Worm (Caenorhabditis elegans) whole organism, late embryonic: ENCODE results near the gene cyp-34A6.

Source experiments
- T23F11.4 ChIP-seq: fragments of 200-800 bp; sonication (Bioruptor generic); optimal IDR thresholded peaks from 2 replicates; lab custom pipeline; 2018; ENCODE audit warnings: mild to moderate bottlenecking, missing genetic modification characterization, missing compliant biosample characterization
- ahr-1 ChIP-seq: sonication (generic microtip); optimal IDR thresholded peaks from 2 replicates; lab custom pipeline; 2016; ENCODE audit warnings: missing genetic modification characterization, missing compliant biosample characterization
- ama-1 ChIP-seq: fragments of 150-350 bp; optimal IDR thresholded peaks from 2 replicates; lab custom pipeline; 2014
- ceh-14 ChIP-seq: sonication (generic microtip); optimal IDR thresholded peaks from 2 replicates; lab custom pipeline; 2016; ENCODE audit warnings: missing genotype, missing genetic modification characterization, missing compliant biosample characterization
- ceh-18 ChIP-seq: sonication (generic microtip); optimal IDR thresholded peaks from 2 replicates; lab custom pipeline; 2016; ENCODE audit warnings: missing genetic modification characterization, missing compliant biosample characterization
- ceh-19 ChIP-seq: fragments of 200-800 bp; sonication (Bioruptor generic); optimal IDR thresholded peaks from 2 replicates; lab custom pipeline; 2018; ENCODE audit warnings: mild to moderate bottlenecking, missing genetic modification characterization, missing compliant biosample characterization
- ceh-30 ChIP-seq: fragments of 150-350 bp; optimal IDR thresholded peaks from 2 replicates; lab custom pipeline; 2014; ENCODE audit warnings: missing biosample characterization, missing genetic modification characterization
- ceh-34 ChIP-seq: sonication (generic microtip); optimal IDR thresholded peaks from 2 replicates; lab custom pipeline; 2016; ENCODE audit warnings: mild to moderate bottlenecking, missing genetic modification characterization, missing compliant biosample characterization
- ceh-48 ChIP-seq: sonication (generic microtip); optimal IDR thresholded peaks from 2 replicates; lab custom pipeline; 2016; ENCODE audit warnings: missing genetic modification characterization, inconsistent platforms, missing compliant biosample characterization
- che-1 ChIP-seq: sonication (generic microtip); optimal IDR thresholded peaks from 2 replicates; lab custom pipeline; 2016; ENCODE audit warnings: mild to moderate bottlenecking, missing genetic modification characterization, missing compliant biosample characterization
- dmd-4 ChIP-seq: sonication (generic microtip); optimal IDR thresholded peaks from 2 replicates; lab custom pipeline; 2016; ENCODE audit warnings: borderline replicate concordance, missing genetic modification characterization, missing compliant biosample characterization
- dve-1 ChIP-seq: sonication (generic microtip); optimal IDR thresholded peaks from 2 replicates; lab custom pipeline; 2017; ENCODE audit warnings: antibody characterized with exemption, mild to moderate bottlenecking, missing genetic modification characterization, missing compliant biosample characterization
- elt-2 ChIP-seq: sonication (generic microtip); optimal IDR thresholded peaks from 2 replicates; lab custom pipeline; 2016; ENCODE audit warnings: missing genetic modification reagents, missing genetic modification characterization, missing compliant biosample characterization
- eyg-1 ChIP-seq: sonication (generic microtip); optimal IDR thresholded peaks from 2 replicates; lab custom pipeline; 2016; ENCODE audit warnings: missing genotype, missing genetic modification characterization, missing compliant biosample characterization
- fkh-6 ChIP-seq: sonication (generic microtip); optimal IDR thresholded peaks from 2 replicates; lab custom pipeline; 2016; ENCODE audit warnings: missing genetic modification characterization, missing compliant biosample characterization
- gmeb-2 ChIP-seq: sonication (generic microtip); optimal IDR thresholded peaks from 2 replicates; lab custom pipeline; 2016; ENCODE audit warnings: missing genetic modification characterization, inconsistent platforms, missing compliant biosample characterization
- hlh-15 ChIP-seq: sonication (generic microtip); optimal IDR thresholded peaks from 2 replicates; lab custom pipeline; 2016; ENCODE audit warnings: missing genetic modification characterization, missing compliant biosample characterization
- hlh-30 ChIP-seq: sonication (generic microtip); optimal IDR thresholded peaks from 2 replicates; lab custom pipeline; 2017; ENCODE audit warnings: antibody characterized with exemption, missing genetic modification characterization, missing compliant biosample characterization; ENCODE audit not compliant: insufficient read depth
- madf-2 ChIP-seq: sonication (generic microtip); optimal IDR thresholded peaks from 2 replicates; lab custom pipeline; 2017; ENCODE audit warnings: missing genetic modification characterization, missing compliant biosample characterization
- mec-3 ChIP-seq: sonication (generic microtip); optimal IDR thresholded peaks from 2 replicates; lab custom pipeline; 2016; ENCODE audit warnings: borderline replicate concordance, missing genetic modification characterization, missing compliant biosample characterization
- nfya-1 ChIP-seq: sonication (generic microtip); optimal IDR thresholded peaks from 2 replicates; lab custom pipeline; 2017; ENCODE audit warnings: missing genetic modification characterization, mild to moderate bottlenecking, missing compliant biosample characterization, antibody characterized with exemption, moderate library complexity
- nhr-11 ChIP-seq: fragments of 150-350 bp; optimal IDR thresholded peaks from 2 replicates; lab custom pipeline; 2014; ENCODE audit warnings: missing biosample characterization, missing genetic modification characterization
- nhr-232 ChIP-seq: sonication (generic microtip); optimal IDR thresholded peaks from 2 replicates; lab custom pipeline; 2016; ENCODE audit warnings: missing genetic modification characterization, missing compliant biosample characterization
- npax-4 ChIP-seq: sonication (generic microtip); optimal IDR thresholded peaks from 2 replicates; lab custom pipeline; 2016; ENCODE audit warnings: missing genetic modification characterization, missing compliant biosample characterization
- ref-2 ChIP-seq: sonication (generic microtip); optimal IDR thresholded peaks from 2 replicates; lab custom pipeline; 2016; ENCODE audit warnings: missing genetic modification characterization, missing compliant biosample characterization
- rnt-1 ChIP-seq: sonication (generic microtip); optimal IDR thresholded peaks from 2 replicates; lab custom pipeline; 2016; ENCODE audit warnings: missing genetic modification characterization, missing compliant biosample characterization
- sox-4 ChIP-seq: sonication (generic microtip); optimal IDR thresholded peaks from 2 replicates; lab custom pipeline; 2017; ENCODE audit warnings: mild to moderate bottlenecking, missing genetic modification characterization, inconsistent platforms, missing compliant biosample characterization
- tbx-7 ChIP-seq: sonication (generic microtip); optimal IDR thresholded peaks from 2 replicates; lab custom pipeline; 2016; ENCODE audit warnings: missing genotype, missing genetic modification characterization, missing compliant biosample characterization
- ttx-3 ChIP-seq: sonication (generic microtip); optimal IDR thresholded peaks from 2 replicates; lab custom pipeline; 2016; ENCODE audit warnings: missing genetic modification reagents, missing genetic modification characterization, missing compliant biosample characterization
- unc-3 ChIP-seq, 2 experiments: fragments of 200-800 bp in 1 of 2; sonication (Bioruptor generic) in 1 of 2; sonication (generic microtip) in 1 of 2; conservative IDR thresholded peaks in 1 of 2; optimal IDR thresholded peaks in 1 of 2; 2 replicates each; pipeline versions ENCODE4 v1.3.6 to Lab custom; 2016 to 2022; ENCODE audit warnings: missing compliant biosample characterization in 2 of 2, missing genetic modification characterization in 2 of 2, missing genetic modification reagents in 1 of 2
- unc-55 ChIP-seq: sonication (generic microtip); optimal IDR thresholded peaks from 2 replicates; lab custom pipeline; 2017; ENCODE audit warnings: missing biosample characterization, missing genetic modification reagents, missing genetic modification characterization
- unc-86 ChIP-seq: sonication (generic microtip); optimal IDR thresholded peaks from 2 replicates; lab custom pipeline; 2016; ENCODE audit warnings: missing genetic modification characterization, missing compliant biosample characterization

cyp-34A6 gene

DNA sequence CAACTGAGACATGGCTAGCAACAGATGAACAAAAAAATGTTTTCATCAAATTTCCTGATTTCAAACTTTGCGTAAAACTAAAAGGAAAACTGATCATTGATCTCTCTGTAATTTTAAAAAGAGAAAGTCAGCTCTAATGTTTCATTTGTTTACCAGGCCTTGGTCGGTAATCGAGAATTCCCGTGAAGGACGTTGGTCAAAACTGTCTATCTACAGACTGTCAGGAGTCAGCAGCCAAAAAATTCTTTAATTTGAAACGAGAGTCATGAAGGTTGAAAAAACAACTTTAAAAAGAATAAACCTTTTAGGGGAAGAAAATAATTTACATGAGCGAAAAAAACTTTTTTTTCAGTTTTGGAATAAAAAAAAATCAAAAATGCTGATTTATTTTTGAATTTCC lies 24.0 kb upstream of the cyp-34A6 start:
- TF ChIP-seq rnt-1 (tag; lab: Kevin White, UChicago) (no peak), hlh-15 (tag; lab: Kevin White, UChicago) (no peak), mec-3 (tag; lab: Kevin White, UChicago) (no peak), nfya-1 (tag; lab: Kevin White, UChicago) (no peak), ref-2 (no peak), T23F11.4 (GFP tag; lab: Kevin White, UChicago) (no peak), unc-86 (tag; lab: Kevin White, UChicago) (no peak), sox-4 (tag; lab: Kevin White, UChicago) (no peak), tbx-7 (tag; lab: Kevin White, UChicago) (no peak), nhr-11 (tag; lab: Kevin White, UChicago) (no peak), dve-1 (tag; lab: Kevin White, UChicago) (no peak), npax-4 (tag; lab: Kevin White, UChicago) (no peak), dmd-4 (tag; lab: Kevin White, UChicago) (no peak), madf-2 (tag; lab: Kevin White, UChicago) (no peak), ttx-3 (no peak), unc-3 (GFP tag; conservative IDR thresholded peaks at IDR 0.05; lab: Robert Waterston, UW) (no peak), unc-3 (tag; optimal IDR thresholded peaks at IDR 0.05; lab: Kevin White, UChicago) (no peak)

DNA sequence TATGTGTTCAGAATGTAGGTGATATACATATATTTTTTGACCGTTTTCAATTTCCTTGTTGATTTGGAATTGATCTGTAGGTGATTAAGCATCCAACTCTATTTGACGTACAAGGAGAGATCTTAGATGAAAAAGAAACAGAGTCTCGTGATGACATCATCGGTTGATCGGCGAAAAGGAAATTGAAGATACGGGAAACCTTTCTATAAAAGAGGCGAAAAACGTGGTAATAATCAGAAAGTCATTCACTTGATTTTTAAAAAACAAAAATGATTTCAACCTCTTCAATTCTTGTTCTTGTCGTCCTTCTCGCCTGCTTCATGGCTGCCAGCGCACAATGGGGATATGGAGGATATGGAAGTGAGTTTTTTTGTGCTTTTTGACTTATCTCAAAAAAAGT lies 23.0 kb upstream of the cyp-34A6 start, which contains the start of gene nlp-29:
TSS of gene nlp-29 (plus strand) at position 248 of the 400 bp plus-strand sequence.
- TF ChIP-seq dve-1 (tag; lab: Kevin White, UChicago) = peak; percentile 12
- TF ChIP-seq nhr-232 (tag; lab: Kevin White, UChicago) = no peak

DNA sequence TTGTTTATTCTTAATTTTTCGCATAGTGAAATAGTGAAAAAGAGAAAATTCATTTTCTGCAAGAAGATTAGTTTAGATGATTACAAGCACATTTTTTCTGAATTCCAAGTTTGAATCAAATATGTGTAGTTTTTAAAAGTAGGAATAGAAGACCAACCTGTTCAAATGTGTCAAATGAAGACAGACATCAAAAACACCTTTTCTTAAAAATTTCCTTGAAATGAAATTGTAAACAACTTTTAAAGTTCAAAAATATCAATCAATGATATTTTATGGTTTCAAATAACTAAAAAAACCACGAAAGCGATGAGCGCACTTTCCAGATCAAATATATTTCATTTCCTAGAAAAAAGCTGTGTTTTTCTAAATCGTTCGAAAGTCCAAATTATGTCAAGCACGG lies 20.5 kb upstream of the cyp-34A6 start, which contains the start of gene nlp-30:
TSS of gene nlp-30 (plus strand) at position 301 of the 400 bp plus-strand sequence.
- TF ChIP-seq gmeb-2 (tag; lab: Kevin White, UChicago) (no peak), ahr-1 (tag; lab: Kevin White, UChicago) (no peak), unc-55 (GFP tag; lab: Kevin White, UChicago) (no peak), ref-2 (no peak)
- TF ChIP-seq, all 69 proteins: peak for 0

DNA sequence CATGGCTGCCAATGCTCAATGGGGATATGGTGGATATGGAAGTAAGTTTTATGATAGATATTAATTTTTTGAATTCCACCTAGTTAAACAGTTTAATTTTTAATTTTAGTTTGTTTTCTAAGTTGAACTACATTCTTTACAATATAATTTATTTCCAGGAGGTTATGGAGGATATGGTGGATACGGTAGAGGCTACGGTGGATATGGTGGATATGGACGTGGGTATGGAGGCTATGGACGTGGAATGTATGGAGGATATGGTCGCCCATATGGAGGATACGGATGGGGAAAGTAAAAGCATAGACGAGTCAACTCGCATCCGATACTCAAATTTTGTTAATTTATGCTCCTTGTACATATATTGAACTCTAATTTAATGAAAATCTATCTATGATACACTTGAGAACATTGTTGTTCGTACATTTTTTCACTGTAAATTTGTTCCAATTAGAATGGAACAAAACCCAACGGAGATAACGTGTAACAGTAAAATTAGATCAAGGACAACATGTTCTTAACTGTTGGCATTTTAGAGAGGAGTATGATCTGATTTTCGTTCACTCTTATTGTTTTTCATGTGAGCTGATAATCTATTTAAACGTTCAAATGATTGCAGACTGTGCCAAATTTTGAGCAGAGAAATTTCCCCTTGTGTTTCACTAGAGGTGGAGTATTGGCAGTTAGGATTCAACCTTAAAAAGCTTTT lies 19.2 kb upstream of the cyp-34A6 start:
- TF ChIP-seq elt-2 (tag; lab: Kevin White, UChicago) = no peak
- TF ChIP-seq T23F11.4 (GFP tag; lab: Kevin White, UChicago) = no peak
- TF ChIP-seq ceh-30 (tag; lab: Kevin White, UChicago) = no peak
- TF ChIP-seq ceh-34 = no peak
- TF ChIP-seq mec-3 (tag; lab: Kevin White, UChicago) = no peak

DNA sequence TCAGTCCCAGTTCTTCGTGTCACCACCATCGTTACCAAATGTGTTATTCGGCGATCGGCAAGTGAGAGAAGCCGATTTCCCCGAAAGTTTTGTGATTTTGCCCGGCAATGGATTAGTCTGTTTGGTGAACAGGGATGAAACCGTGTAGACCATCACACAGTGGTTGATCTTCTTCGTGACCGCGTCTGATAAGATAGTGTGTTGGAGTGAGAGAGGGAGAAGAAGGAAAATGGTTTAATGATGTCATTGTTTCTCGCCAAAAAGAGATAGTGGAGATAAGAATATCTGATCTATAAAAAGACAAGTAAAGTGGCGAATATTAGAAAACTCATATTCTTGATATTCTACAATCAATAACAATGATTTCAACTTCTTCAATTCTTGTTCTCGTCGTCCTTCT lies 18.7 kb upstream of the cyp-34A6 start, which contains the start of gene nlp-31:
TSS of gene nlp-31 (plus strand) at position 237 of the 400 bp plus-strand sequence.
- TF ChIP-seq hlh-30 (tag; lab: Kevin White, UChicago) (no peak), ceh-48 (tag; lab: Kevin White, UChicago) (no peak), madf-2 (tag; lab: Kevin White, UChicago) (no peak), eyg-1 (no peak), ceh-18 (tag; lab: Kevin White, UChicago) (no peak), ttx-3 (no peak), ceh-34 (no peak), ref-2 (peak; percentile 3), fkh-6 (no peak), npax-4 (tag; lab: Kevin White, UChicago) (no peak), ceh-19 (GFP tag; lab: Kevin White, UChicago) (no peak), elt-2 (tag; lab: Kevin White, UChicago) (peak; percentile 61), che-1 (tag; lab: Kevin White, UChicago) (no peak), ama-1 (lab: Kevin White, UChicago) (no peak), ceh-14 (tag; lab: Kevin White, UChicago) (no peak)
